Worm (Caenorhabditis elegans): ENCODE measurements around the gene mak-1.
A peak's percentile ranks its signal among the peaks of the same experiment; 100 is the strongest.

mak-1 gene

ce11 chrII:8743379-8744173 lies at the start of gene mak-1:
TSS of gene mak-1 (plus strand) at chrII:8744071.
- peak; percentile 31 for TF ChIP-seq nhr-80 (tag; optimal IDR thresholded peaks at IDR 0.05)
- TF ChIP-seq ztf-26 (tag; optimal IDR thresholded peaks at IDR 0.05) = peak; percentile 22
- TF ChIP-seq let-607 (tag; optimal IDR thresholded peaks at IDR 0.05) = peak in 1 of 2 experiments; percentile 29
- TF ChIP-seq lir-1 (GFP tag; conservative IDR thresholded peaks at IDR 0.05) = no peak
- no peak for TF ChIP-seq cebp-1 (GFP tag; IDR thresholded peaks at IDR 0.05)
- TF ChIP-seq cebp-1 (tag; optimal IDR thresholded peaks at IDR 0.05) = peak; percentile 56
- TF ChIP-seq hmg-1.2 (GFP tag; IDR thresholded peaks at IDR 0.05) = peak; percentile 16; the same call in 1 of the 2 replicates
- 0 out of 2 replicates have a peak, but pooled peaks have one; percentile 29 for TF ChIP-seq lin-26 (GFP tag; IDR thresholded peaks at IDR 0.05)
- TF ChIP-seq snpc-1.1 (tag; optimal IDR thresholded peaks at IDR 0.05; ENCODE audit: insufficient read depth) = no peak
- TF ChIP-seq tbx-9 (tag; optimal IDR thresholded peaks at IDR 0.05; ENCODE audit: borderline replicate concordance) = no peak
- peak; percentile 65 for TF ChIP-seq lin-40 (tag; optimal IDR thresholded peaks at IDR 0.05)
- no peak for TF ChIP-seq unc-62 (GFP tag; optimal IDR thresholded peaks at IDR 0.05)
- no peak for TF ChIP-seq efl-1 (GFP tag; optimal IDR thresholded peaks at IDR 0.05)
- TF ChIP-seq ama-1 (optimal IDR thresholded peaks at IDR 0.05) = peak; percentile 87
- no peak for TF ChIP-seq ama-1 (GFP tag; optimal IDR thresholded peaks at IDR 0.05)
- TF ChIP-seq tbp1 (GFP tag; optimal IDR thresholded peaks at IDR 0.05) = peak; percentile 10
- TF ChIP-seq hsf-1 (GFP tag; IDR thresholded peaks at IDR 0.05) = no peak
- peak; percentile 32; the same call in 1 of the 2 replicates for TF ChIP-seq C06A6.2 (GFP tag; conservative IDR thresholded peaks at IDR 0.05)
- TF ChIP-seq F57C9.4 (tag; optimal IDR thresholded peaks at IDR 0.05) = no peak

- TF ChIP-seq aptf-3 (GFP tag; IDR thresholded peaks at IDR 0.05) (no peak), ets-4 (GFP tag; optimal IDR thresholded peaks at IDR 0.05) (no peak), mxl-1 (tag; optimal IDR thresholded peaks at IDR 0.05) (no peak), D2030.7 (GFP tag; IDR thresholded peaks at IDR 0.05) (no peak), cebp-2 (GFP tag; IDR thresholded peaks at IDR 0.05) (no peak), F39B2.1 (GFP tag; IDR thresholded peaks at IDR 0.05) (no peak), nhr-179 (tag; optimal IDR thresholded peaks at IDR 0.05) (no peak), Y53G8AR.9 (GFP tag; conservative IDR thresholded peaks at IDR 0.05) (no peak), F57A8.1 (GFP tag; optimal IDR thresholded peaks at IDR 0.05) (no peak), T26A5.8 (tag; optimal IDR thresholded peaks at IDR 0.05) (no peak), atf-7 (tag; optimal IDR thresholded peaks at IDR 0.05) (no peak), sptf-2 (GFP tag; optimal IDR thresholded peaks at IDR 0.05) (no peak), unc-62 (GFP tag; optimal IDR thresholded peaks at IDR 0.05) (no peak)
These were observed 48.1 kb upstream of the mak-1 start, which contains the start of gene C34C6.10 for ce11 chrII:8695783-8696182. TSS of gene C34C6.10 (minus strand) at chrII:8695883.

ce11 chrII:8698828-8699227 lies 45.0 kb upstream of the mak-1 start, which contains the start of gene chdh-1:
TSS of gene chdh-1 (minus strand) at chrII:8698928.
- TF ChIP-seq lin-40 (tag; optimal IDR thresholded peaks at IDR 0.05) (no peak), F10E7.11 (tag; optimal IDR thresholded peaks at IDR 0.05) (peak; percentile 15)

- TF ChIP-seq fkh-3 (tag; optimal IDR thresholded peaks at IDR 0.05) (no peak), chd-7 (tag; optimal IDR thresholded peaks at IDR 0.05) (no peak), lin-35 (GFP tag; optimal IDR thresholded peaks at IDR 0.05) (no peak), ztf-18 (tag; optimal IDR thresholded peaks at IDR 0.05) (no peak), cebp-1 (GFP tag; IDR thresholded peaks at IDR 0.05) (no peak), cebp-1 (tag; optimal IDR thresholded peaks at IDR 0.05) (no peak), dpff-1 (tag; optimal IDR thresholded peaks at IDR 0.05) (no peak), attf-5 (GFP tag; optimal IDR thresholded peaks at IDR 0.05) (no peak), F49E8.2 (tag; optimal IDR thresholded peaks at IDR 0.05; ENCODE audit: insufficient read depth) (no peak), madf-8 (GFP tag; conservative IDR thresholded peaks at IDR 0.05) (peak; percentile 77), mxl-1 (tag; optimal IDR thresholded peaks at IDR 0.05) (no peak), xnd-1 (tag; optimal IDR thresholded peaks at IDR 0.05) (peak; percentile 57), madf-6 (GFP tag; IDR thresholded peaks at IDR 0.05) (peak; percentile 72), hrde-1 (tag; optimal IDR thresholded peaks at IDR 0.05; ENCODE audit: borderline replicate concordance) (no peak), T07F8.4 (tag; optimal IDR thresholded peaks at IDR 0.05) (no peak)
These were observed 42.8 kb upstream of the mak-1 start for ce11 chrII:8701059-8701458.
